Fruit fly (Drosophila melanogaster): ENCODE measurements around the gene CG16700.
A peak's percentile ranks its signal among the peaks of the same experiment; 100 is the strongest.

The CG16700 gene

dm6 chrX:17093900-17094446, 2.3 kb downstream of the CG16700 start (continued):
- TF ChIP-seq Usf (GFP tag; optimal IDR thresholded peaks at IDR 0.05) (no peak), Sin3A (optimal IDR thresholded peaks at IDR 0.05) (no peak), gt (GFP tag; IDR thresholded peaks at IDR 0.05) (no peak), pan (optimal IDR thresholded peaks at IDR 0.05) (no peak), pan (GFP tag; optimal IDR thresholded peaks at IDR 0.05 in 1 of 2, IDR thresholded peaks at IDR 0.05 in 1 of 2) (no peak), CG6813 (GFP tag; optimal IDR thresholded peaks at IDR 0.05) (no peak), crc (GFP tag; optimal IDR thresholded peaks at IDR 0.05) (no peak), CG10565 (GFP tag; optimal IDR thresholded peaks at IDR 0.05) (no peak), CG1024 (GFP tag; IDR thresholded peaks at IDR 0.05) (no peak), Nf-YA (GFP tag; IDR thresholded peaks at IDR 0.05) (no peak), sens (GFP tag) (peak; percentile 28), zf30C (GFP tag; optimal IDR thresholded peaks at IDR 0.05) (no peak), Dek (tag; optimal IDR thresholded peaks at IDR 0.05) (no peak)

- no peak for TF ChIP-seq CG18764 (GFP tag; optimal IDR thresholded peaks at IDR 0.05)
- TF ChIP-seq knrl (GFP tag; IDR thresholded peaks at IDR 0.05; ENCODE audit: partially characterized antibody), result peak; percentile 5; the same call in 1 of the 3 replicates
- no peak for TF ChIP-seq Hsf (GFP tag; optimal IDR thresholded peaks at IDR 0.05)
- peak; percentile 98 for TF ChIP-seq CG15514 (GFP tag; optimal IDR thresholded peaks at IDR 0.05)
- TF ChIP-seq CrebB (tag; optimal IDR thresholded peaks at IDR 0.05), result no peak
- peak; percentile 9 for TF ChIP-seq BEAF-32 (GFP tag; optimal IDR thresholded peaks at IDR 0.05)
- no peak for TF ChIP-seq lilli (GFP tag; optimal IDR thresholded peaks at IDR 0.05)
Measured at dm6 chrX:17105707-17106106, 14.1 kb downstream of the CG16700 start, which contains the start of gene Arpc3B. TSS of gene Arpc3B (minus strand) at chrX:17105852.

DNA sequence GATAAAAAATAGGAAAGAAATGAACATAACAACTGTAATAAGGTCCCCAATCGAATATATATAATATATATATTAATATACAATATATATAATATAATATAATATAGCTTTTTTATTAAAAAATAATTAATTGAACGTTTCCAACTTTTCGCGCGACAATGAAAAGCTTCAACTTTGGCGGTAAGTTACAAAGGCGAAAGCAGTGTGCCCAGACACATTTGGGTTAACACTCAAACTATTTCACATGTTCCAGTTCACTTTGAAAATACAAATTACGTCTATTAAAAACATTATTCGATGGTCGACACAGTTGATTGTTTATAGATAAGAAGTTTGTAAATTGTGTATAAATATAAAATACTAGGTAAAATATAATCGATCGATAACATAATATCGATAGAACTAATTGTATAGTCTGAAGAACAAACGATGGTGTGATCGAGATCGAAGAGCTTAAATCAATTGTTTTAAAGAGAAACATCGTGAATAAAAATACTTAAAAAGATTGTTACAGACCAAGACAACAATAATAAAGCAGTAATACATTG, 14.6 kb downstream of the CG16700 start:
- no peak for TF ChIP-seq CG6175 (GFP tag; IDR thresholded peaks at IDR 0.05)
- no peak for TF ChIP-seq rib (GFP tag; IDR thresholded peaks at IDR 0.05)
- TF ChIP-seq CG16813 (GFP tag; IDR thresholded peaks at IDR 0.05; ENCODE audit: partially characterized antibody), result peak; percentile 61
- TF ChIP-seq az2 (GFP tag; optimal IDR thresholded peaks at IDR 0.05), result no peak
- no peak for TF ChIP-seq trem (tag; optimal IDR thresholded peaks at IDR 0.05)
- TF ChIP-seq Med (GFP tag), result peak; percentile 9
- no peak for TF ChIP-seq gcm (GFP tag; optimal IDR thresholded peaks at IDR 0.05)
- TF ChIP-seq Dll (GFP tag; IDR thresholded peaks at IDR 0.05; ENCODE audit: partially characterized antibody), result peak; percentile 66
- no peak for TF ChIP-seq CG34376 (GFP tag; optimal IDR thresholded peaks at IDR 0.05)
- peak; percentile 30 for TF ChIP-seq hbn (GFP tag; IDR thresholded peaks at IDR 0.05; ENCODE audit: partially characterized antibody)
- TF ChIP-seq CG34224 (GFP tag; IDR thresholded peaks at IDR 0.05; ENCODE audit: partially characterized antibody), result peak; percentile 65
- TF ChIP-seq pzg (GFP tag; optimal IDR thresholded peaks at IDR 0.05), result peak; percentile 33
- no peak for TF ChIP-seq D (optimal IDR thresholded peaks at IDR 0.05)
- no peak for TF ChIP-seq D (GFP tag; optimal IDR thresholded peaks at IDR 0.05)
- no peak for TF ChIP-seq Chrac-16 (GFP tag; optimal IDR thresholded peaks at IDR 0.05)
- no peak for TF ChIP-seq kay (GFP tag; optimal IDR thresholded peaks at IDR 0.05)
- peak; percentile 21 for TF ChIP-seq CG8290 (GFP tag; optimal IDR thresholded peaks at IDR 0.05)
- TF ChIP-seq CG8290 (tag; optimal IDR thresholded peaks at IDR 0.05), result no peak
- no peak for TF ChIP-seq Sry-δ (GFP tag; optimal IDR thresholded peaks at IDR 0.05)
- TF ChIP-seq hb (GFP tag; IDR thresholded peaks at IDR 0.05; ENCODE audit: partially characterized antibody), result peak; percentile 35; the same call in 1 of the 3 replicates
- TF ChIP-seq schlank (tag; optimal IDR thresholded peaks at IDR 0.05), result no peak
- TF ChIP-seq nau (GFP tag; optimal IDR thresholded peaks at IDR 0.05), result no peak
- no peak for TF ChIP-seq CG6254 (GFP tag; optimal IDR thresholded peaks at IDR 0.05)
- TF ChIP-seq inv (GFP tag; IDR thresholded peaks at IDR 0.05; ENCODE audit: partially characterized antibody), result peak; percentile 31; the same call in 1 of the 2 replicates
- 0 out of 2 replicates have a peak, but pooled peaks have one; percentile 12 for TF ChIP-seq CG2129 (GFP tag; IDR thresholded peaks at IDR 0.05; ENCODE audit: partially characterized antibody)
- TF ChIP-seq Scr (GFP tag; IDR thresholded peaks at IDR 0.05; ENCODE audit: partially characterized antibody), result peak; percentile 62
- peak; percentile 47; the same call in 2 of the 3 replicates for TF ChIP-seq knrl (GFP tag; IDR thresholded peaks at IDR 0.05; ENCODE audit: partially characterized antibody)
- TF ChIP-seq Jarid2 (GFP tag; optimal IDR thresholded peaks at IDR 0.05), result no peak
